Worm (Caenorhabditis elegans) whole organism, late embryonic: ENCODE results near the gene elo-4.
A peak's percentile ranks its signal among the peaks of the same experiment; 100 is the strongest.

Source experiments
- T23F11.4 ChIP-seq: fragments of 200-800 bp; sonication (Bioruptor generic); optimal IDR thresholded peaks from 2 replicates; lab custom pipeline; 2018; ENCODE audit warnings: mild to moderate bottlenecking, missing genetic modification characterization, missing compliant biosample characterization
- Y22D7AL.16 ChIP-seq: sonication (generic microtip); optimal IDR thresholded peaks from 2 replicates; lab custom pipeline; 2016; ENCODE audit warnings: missing genetic modification characterization, missing compliant biosample characterization
- ahr-1 ChIP-seq: sonication (generic microtip); optimal IDR thresholded peaks from 2 replicates; lab custom pipeline; 2016; ENCODE audit warnings: missing genetic modification characterization, missing compliant biosample characterization
- ama-1 ChIP-seq: fragments of 150-350 bp; optimal IDR thresholded peaks from 2 replicates; lab custom pipeline; 2014
- ceh-14 ChIP-seq: sonication (generic microtip); optimal IDR thresholded peaks from 2 replicates; lab custom pipeline; 2016; ENCODE audit warnings: missing genotype, missing genetic modification characterization, missing compliant biosample characterization
- ceh-22 ChIP-seq: sonication (generic microtip); optimal IDR thresholded peaks from 2 replicates; lab custom pipeline; 2017; ENCODE audit warnings: missing biosample characterization, missing genetic modification characterization
- ceh-24 ChIP-seq: sonication (generic microtip); optimal IDR thresholded peaks from 2 replicates; lab custom pipeline; 2016; ENCODE audit warnings: mild to moderate bottlenecking, missing genetic modification characterization, missing compliant biosample characterization
- ceh-30 ChIP-seq: fragments of 150-350 bp; optimal IDR thresholded peaks from 2 replicates; lab custom pipeline; 2014; ENCODE audit warnings: missing biosample characterization, missing genetic modification characterization
- ceh-45 ChIP-seq: fragments of 200-800 bp; sonication (Bioruptor generic); IDR thresholded peaks from 2 replicates; pipeline ENCODE4 v1.3.6; 2022; ENCODE audit warnings: missing genetic modification reagents, missing genetic modification characterization, missing compliant biosample characterization
- ceh-48 ChIP-seq: sonication (generic microtip); optimal IDR thresholded peaks from 2 replicates; lab custom pipeline; 2016; ENCODE audit warnings: missing genetic modification characterization, inconsistent platforms, missing compliant biosample characterization
- ceh-9 ChIP-seq: sonication (generic microtip); optimal IDR thresholded peaks from 2 replicates; lab custom pipeline; 2016; ENCODE audit warnings: mild to moderate bottlenecking, missing genetic modification characterization, inconsistent platforms, missing compliant biosample characterization
- dve-1 ChIP-seq: sonication (generic microtip); optimal IDR thresholded peaks from 2 replicates; lab custom pipeline; 2017; ENCODE audit warnings: antibody characterized with exemption, mild to moderate bottlenecking, missing genetic modification characterization, missing compliant biosample characterization
- elt-2 ChIP-seq: sonication (generic microtip); optimal IDR thresholded peaks from 2 replicates; lab custom pipeline; 2016; ENCODE audit warnings: missing genetic modification reagents, missing genetic modification characterization, missing compliant biosample characterization
- ets-4 ChIP-seq: sonication (generic microtip); optimal IDR thresholded peaks from 2 replicates; lab custom pipeline; 2016; ENCODE audit warnings: missing genetic modification characterization, missing compliant biosample characterization
- fax-1 ChIP-seq: sonication (generic microtip); optimal IDR thresholded peaks from 2 replicates; lab custom pipeline; 2016; ENCODE audit warnings: missing genotype, missing genetic modification characterization, missing compliant biosample characterization
- gmeb-2 ChIP-seq: sonication (generic microtip); optimal IDR thresholded peaks from 2 replicates; lab custom pipeline; 2016; ENCODE audit warnings: missing genetic modification characterization, inconsistent platforms, missing compliant biosample characterization
- hlh-15 ChIP-seq: sonication (generic microtip); optimal IDR thresholded peaks from 2 replicates; lab custom pipeline; 2016; ENCODE audit warnings: missing genetic modification characterization, missing compliant biosample characterization
- hlh-8 ChIP-seq: sonication (generic microtip); optimal IDR thresholded peaks from 2 replicates; lab custom pipeline; 2016; ENCODE audit warnings: missing genotype, missing genetic modification characterization, missing compliant biosample characterization
- lim-6 ChIP-seq: sonication (generic microtip); optimal IDR thresholded peaks from 2 replicates; lab custom pipeline; 2016; ENCODE audit warnings: missing genetic modification characterization, missing compliant biosample characterization
- lin-11 ChIP-seq: fragments of 200-800 bp; sonication (Bioruptor generic); optimal IDR thresholded peaks from 2 replicates; lab custom pipeline; 2018; ENCODE audit warnings: mild to moderate bottlenecking, missing genetic modification characterization, missing compliant biosample characterization
- madf-2 ChIP-seq: sonication (generic microtip); optimal IDR thresholded peaks from 2 replicates; lab custom pipeline; 2017; ENCODE audit warnings: missing genetic modification characterization, missing compliant biosample characterization
- nhr-232 ChIP-seq: sonication (generic microtip); optimal IDR thresholded peaks from 2 replicates; lab custom pipeline; 2016; ENCODE audit warnings: missing genetic modification characterization, missing compliant biosample characterization
- pag-3 ChIP-seq: sonication (generic microtip); optimal IDR thresholded peaks from 2 replicates; lab custom pipeline; 2016; ENCODE audit warnings: missing compliant biosample characterization, missing genetic modification characterization, borderline replicate concordance
- pha-2 ChIP-seq: sonication (generic microtip); optimal IDR thresholded peaks from 2 replicates; lab custom pipeline; 2017; ENCODE audit warnings: mild to moderate bottlenecking, missing genetic modification characterization, missing compliant biosample characterization
- pqm-1 ChIP-seq: sonication (generic microtip); optimal IDR thresholded peaks from 2 replicates; lab custom pipeline; 2016; ENCODE audit warnings: missing genetic modification characterization, missing compliant biosample characterization
- sdc-2 ChIP-seq: sonication (generic microtip); optimal IDR thresholded peaks from 2 replicates; lab custom pipeline; 2016; ENCODE audit warnings: missing genotype, missing genetic modification characterization, missing compliant biosample characterization
- tbx-2 ChIP-seq: sonication (generic microtip); optimal IDR thresholded peaks from 2 replicates; lab custom pipeline; 2016; ENCODE audit warnings: missing genetic modification characterization, missing compliant biosample characterization
- unc-3 ChIP-seq, 2 experiments: fragments of 200-800 bp in 1 of 2; sonication (Bioruptor generic) in 1 of 2; sonication (generic microtip) in 1 of 2; conservative IDR thresholded peaks in 1 of 2; optimal IDR thresholded peaks in 1 of 2; 2 replicates each; pipeline versions ENCODE4 v1.3.6 to Lab custom; 2016 to 2022; ENCODE audit warnings: missing compliant biosample characterization in 2 of 2, missing genetic modification characterization in 2 of 2, missing genetic modification reagents in 1 of 2
- zip-5 ChIP-seq: sonication (generic microtip); optimal IDR thresholded peaks from 2 replicates; lab custom pipeline; 2016; ENCODE audit warnings: missing genetic modification characterization, missing compliant biosample characterization
- ztf-16 ChIP-seq: sonication (generic microtip); optimal IDR thresholded peaks from 2 replicates; lab custom pipeline; 2017; ENCODE audit warnings: missing genetic modification characterization, missing compliant biosample characterization

Gene elo-4

ce11 chrIII:9334174-9334573 lies at the start of gene elo-4:
elo-4 (minus strand) TSS chrIII:9334274.
- TF ChIP-seq ceh-9 (tag; lab: Kevin White, UChicago) (no peak), lim-6 (tag; lab: Kevin White, UChicago) (no peak), lin-11 (tag; lab: Kevin White, UChicago) (no peak), Y22D7AL.16 (tag; lab: Kevin White, UChicago) (no peak), hlh-15 (tag; lab: Kevin White, UChicago) (no peak), gmeb-2 (tag; lab: Kevin White, UChicago) (no peak), madf-2 (tag; lab: Kevin White, UChicago) (no peak), fax-1 (tag; lab: Kevin White, UChicago) (no peak)
- TF ChIP-seq, all 69 proteins: peak for 0

- TF ChIP-seq pag-3 (no peak), ceh-30 (tag; lab: Kevin White, UChicago) (no peak), elt-2 (tag; lab: Kevin White, UChicago) (no peak), dve-1 (no peak), nhr-232 (tag; lab: Kevin White, UChicago) (no peak), ahr-1 (tag; lab: Kevin White, UChicago) (no peak)
These were observed 49.4 kb upstream of the elo-4 start, which contains the start of gene tkr-1 for ce11 chrIII:9383496-9383895. tkr-1 (plus strand) TSS chrIII:9383796.

ce11 chrIII:9376701-9377100 lies 42.6 kb upstream of the elo-4 start:
- no peak for TF ChIP-seq sdc-2 (tag; lab: Kevin White, UChicago)
- TF ChIP-seq ceh-30 (tag; lab: Kevin White, UChicago), result no peak
- no peak for TF ChIP-seq T23F11.4 (GFP tag; lab: Kevin White, UChicago)
- TF ChIP-seq ceh-45 (GFP tag; lab: Robert Waterston, UW), result no peak
- no peak for TF ChIP-seq pqm-1 (tag; lab: Kevin White, UChicago)
- TF ChIP-seq ets-4 (tag; lab: Kevin White, UChicago), result no peak
- no peak for TF ChIP-seq pha-2
- no peak for TF ChIP-seq hlh-8 (tag; lab: Kevin White, UChicago)
- no peak for TF ChIP-seq gmeb-2 (tag; lab: Kevin White, UChicago)
- TF ChIP-seq ama-1 (lab: Kevin White, UChicago), result no peak
- no peak for TF ChIP-seq tbx-2 (tag; lab: Kevin White, UChicago)
- TF ChIP-seq ceh-14 (tag; lab: Kevin White, UChicago), result no peak
- TF ChIP-seq unc-3 (GFP tag; conservative IDR thresholded peaks at IDR 0.05; lab: Robert Waterston, UW), result no peak
- no peak for TF ChIP-seq unc-3 (tag; optimal IDR thresholded peaks at IDR 0.05; lab: Kevin White, UChicago)
- TF ChIP-seq zip-5 (tag; lab: Kevin White, UChicago), result no peak
- no peak for TF ChIP-seq ceh-22 (tag; lab: Kevin White, UChicago)
- TF ChIP-seq ztf-16 (tag; lab: Kevin White, UChicago), result no peak
- TF ChIP-seq ceh-9 (tag; lab: Kevin White, UChicago), result no peak
- no peak for TF ChIP-seq ceh-48 (tag; lab: Kevin White, UChicago)
- no peak for TF ChIP-seq ceh-24 (tag; lab: Kevin White, UChicago)

- no peak for TF ChIP-seq sdc-2 (tag; lab: Kevin White, UChicago)
These were observed 39.7 kb upstream of the elo-4 start for ce11 chrIII:9373779-9374178.

- no peak for TF ChIP-seq ceh-48 (tag; lab: Kevin White, UChicago)
- TF ChIP-seq fax-1 (tag; lab: Kevin White, UChicago), result no peak
- TF ChIP-seq Y22D7AL.16 (tag; lab: Kevin White, UChicago), result no peak
These were observed 32.9 kb upstream of the elo-4 start, which contains the start of gene crn-6 for ce11 chrIII:9366971-9367370. crn-6 (plus strand) TSS chrIII:9367271.

- TF ChIP-seq elt-2 (tag; lab: Kevin White, UChicago) (peak; percentile 60), T23F11.4 (GFP tag; lab: Kevin White, UChicago) (no peak)
- TF ChIP-seq, all 69 proteins: peak for 1
These were observed 32.3 kb upstream of the elo-4 start for ce11 chrIII:9366376-9366775.
